Worm (Caenorhabditis elegans): Measurements from ENCODE around the gene eif-2Bepsilon.

DNA sequence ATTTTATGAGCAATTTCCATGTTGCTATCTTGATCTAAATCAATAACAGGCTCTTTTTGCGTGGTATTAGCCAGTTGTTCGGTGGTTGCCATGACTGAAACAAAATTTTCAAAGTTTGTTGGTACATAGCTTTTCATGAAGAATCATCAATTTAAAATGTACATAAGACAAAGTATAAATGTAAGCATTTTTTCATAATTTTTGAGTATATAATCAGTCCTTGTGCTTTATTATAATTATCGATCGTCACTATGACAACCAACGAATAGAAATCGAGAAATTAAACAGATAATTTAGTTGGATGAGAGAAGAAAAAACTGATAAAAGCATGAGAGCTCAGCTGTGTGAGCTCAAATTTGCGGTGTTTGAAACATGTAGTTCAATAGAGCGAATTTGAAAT is 39.8 kb upstream of the eif-2Bepsilon start, which contains the start of gene T22C8.3:
- no peak for TF ChIP-seq mab-5 (tag; optimal IDR thresholded peaks at IDR 0.05)
- TF ChIP-seq lin-13 (tag; optimal IDR thresholded peaks at IDR 0.05) = no peak
- TF ChIP-seq nhr-76 (tag; optimal IDR thresholded peaks at IDR 0.05) = no peak

All from whole organism, mixed stage, embryonic.